Worm (Caenorhabditis elegans) whole organism, late embryonic: ENCODE measurements around the gene mrps-34.

Source experiments
- C08G9.2 ChIP-seq: sonication (generic microtip); optimal IDR thresholded peaks from 2 replicates; lab custom pipeline; 2016; ENCODE audit warnings: mild to moderate bottlenecking, missing genetic modification characterization, moderate library complexity, missing compliant biosample characterization
- C38D4.7 ChIP-seq: fragments of 200-800 bp; sonication (Bioruptor generic); optimal IDR thresholded peaks from 2 replicates; lab custom pipeline; 2018; ENCODE audit warnings: mild to moderate bottlenecking, missing genetic modification characterization, moderate library complexity, missing compliant biosample characterization
- F13H6.1 ChIP-seq: sonication (generic microtip); optimal IDR thresholded peaks from 2 replicates; lab custom pipeline; 2016; ENCODE audit warnings: missing genetic modification characterization, missing compliant biosample characterization
- K02D7.2 ChIP-seq: sonication (generic microtip); optimal IDR thresholded peaks from 2 replicates; lab custom pipeline; 2017; ENCODE audit warnings: mild to moderate bottlenecking, missing genetic modification characterization, missing compliant biosample characterization
- K09A11.1 ChIP-seq: sonication (generic microtip); optimal IDR thresholded peaks from 2 replicates; lab custom pipeline; 2017; ENCODE audit warnings: antibody characterized with exemption, mild to moderate bottlenecking, missing genetic modification characterization, missing compliant biosample characterization; ENCODE audit not compliant: insufficient read depth
- T23F11.4 ChIP-seq: fragments of 200-800 bp; sonication (Bioruptor generic); optimal IDR thresholded peaks from 2 replicates; lab custom pipeline; 2018; ENCODE audit warnings: mild to moderate bottlenecking, missing genetic modification characterization, missing compliant biosample characterization
- Y22D7AL.16 ChIP-seq: sonication (generic microtip); optimal IDR thresholded peaks from 2 replicates; lab custom pipeline; 2016; ENCODE audit warnings: missing genetic modification characterization, missing compliant biosample characterization
- ahr-1 ChIP-seq: sonication (generic microtip); optimal IDR thresholded peaks from 2 replicates; lab custom pipeline; 2016; ENCODE audit warnings: missing genetic modification characterization, missing compliant biosample characterization
- ceh-19 ChIP-seq: fragments of 200-800 bp; sonication (Bioruptor generic); optimal IDR thresholded peaks from 2 replicates; lab custom pipeline; 2018; ENCODE audit warnings: mild to moderate bottlenecking, missing genetic modification characterization, missing compliant biosample characterization
- ceh-2 ChIP-seq: sonication (generic microtip); optimal IDR thresholded peaks from 2 replicates; lab custom pipeline; 2016; ENCODE audit warnings: missing genotype, missing genetic modification characterization, missing compliant biosample characterization
- ceh-22 ChIP-seq: sonication (generic microtip); optimal IDR thresholded peaks from 2 replicates; lab custom pipeline; 2017; ENCODE audit warnings: missing biosample characterization, missing genetic modification characterization
- ceh-24 ChIP-seq: sonication (generic microtip); optimal IDR thresholded peaks from 2 replicates; lab custom pipeline; 2016; ENCODE audit warnings: mild to moderate bottlenecking, missing genetic modification characterization, missing compliant biosample characterization
- ceh-30 ChIP-seq: fragments of 150-350 bp; optimal IDR thresholded peaks from 2 replicates; lab custom pipeline; 2014; ENCODE audit warnings: missing biosample characterization, missing genetic modification characterization
- ceh-45 ChIP-seq: fragments of 200-800 bp; sonication (Bioruptor generic); IDR thresholded peaks from 2 replicates; pipeline ENCODE4 v1.3.6; 2022; ENCODE audit warnings: missing genetic modification reagents, missing genetic modification characterization, missing compliant biosample characterization
- ceh-48 ChIP-seq: sonication (generic microtip); optimal IDR thresholded peaks from 2 replicates; lab custom pipeline; 2016; ENCODE audit warnings: missing genetic modification characterization, inconsistent platforms, missing compliant biosample characterization
- ceh-6 ChIP-seq: fragments of 200-800 bp; sonication (Bioruptor generic); optimal IDR thresholded peaks from 2 replicates; lab custom pipeline; 2018; ENCODE audit warnings: mild to moderate bottlenecking, missing genetic modification characterization, missing compliant biosample characterization
- ceh-9 ChIP-seq: sonication (generic microtip); optimal IDR thresholded peaks from 2 replicates; lab custom pipeline; 2016; ENCODE audit warnings: mild to moderate bottlenecking, missing genetic modification characterization, inconsistent platforms, missing compliant biosample characterization
- che-1 ChIP-seq: sonication (generic microtip); optimal IDR thresholded peaks from 2 replicates; lab custom pipeline; 2016; ENCODE audit warnings: mild to moderate bottlenecking, missing genetic modification characterization, missing compliant biosample characterization
- dve-1 ChIP-seq: sonication (generic microtip); optimal IDR thresholded peaks from 2 replicates; lab custom pipeline; 2017; ENCODE audit warnings: antibody characterized with exemption, mild to moderate bottlenecking, missing genetic modification characterization, missing compliant biosample characterization
- elt-2 ChIP-seq: sonication (generic microtip); optimal IDR thresholded peaks from 2 replicates; lab custom pipeline; 2016; ENCODE audit warnings: missing genetic modification reagents, missing genetic modification characterization, missing compliant biosample characterization
- elt-4 ChIP-seq: sonication (generic microtip); optimal IDR thresholded peaks from 2 replicates; lab custom pipeline; 2016; ENCODE audit warnings: missing genetic modification characterization, missing compliant biosample characterization
- ets-4 ChIP-seq: sonication (generic microtip); optimal IDR thresholded peaks from 2 replicates; lab custom pipeline; 2016; ENCODE audit warnings: missing genetic modification characterization, missing compliant biosample characterization
- eyg-1 ChIP-seq: sonication (generic microtip); optimal IDR thresholded peaks from 2 replicates; lab custom pipeline; 2016; ENCODE audit warnings: missing genotype, missing genetic modification characterization, missing compliant biosample characterization
- fax-1 ChIP-seq: sonication (generic microtip); optimal IDR thresholded peaks from 2 replicates; lab custom pipeline; 2016; ENCODE audit warnings: missing genotype, missing genetic modification characterization, missing compliant biosample characterization
- fkh-6 ChIP-seq: sonication (generic microtip); optimal IDR thresholded peaks from 2 replicates; lab custom pipeline; 2016; ENCODE audit warnings: missing genetic modification characterization, missing compliant biosample characterization
- hlh-13 ChIP-seq: fragments of 200-800 bp; sonication (Bioruptor generic); optimal IDR thresholded peaks from 2 replicates; lab custom pipeline; 2018; ENCODE audit warnings: mild to moderate bottlenecking, missing genetic modification characterization, missing compliant biosample characterization
- hlh-15 ChIP-seq: sonication (generic microtip); optimal IDR thresholded peaks from 2 replicates; lab custom pipeline; 2016; ENCODE audit warnings: missing genetic modification characterization, missing compliant biosample characterization
- hlh-30 ChIP-seq: sonication (generic microtip); optimal IDR thresholded peaks from 2 replicates; lab custom pipeline; 2017; ENCODE audit warnings: antibody characterized with exemption, missing genetic modification characterization, missing compliant biosample characterization; ENCODE audit not compliant: insufficient read depth
- hlh-8 ChIP-seq: sonication (generic microtip); optimal IDR thresholded peaks from 2 replicates; lab custom pipeline; 2016; ENCODE audit warnings: missing genotype, missing genetic modification characterization, missing compliant biosample characterization
- lin-11 ChIP-seq: fragments of 200-800 bp; sonication (Bioruptor generic); optimal IDR thresholded peaks from 2 replicates; lab custom pipeline; 2018; ENCODE audit warnings: mild to moderate bottlenecking, missing genetic modification characterization, missing compliant biosample characterization
- madf-2 ChIP-seq: sonication (generic microtip); optimal IDR thresholded peaks from 2 replicates; lab custom pipeline; 2017; ENCODE audit warnings: missing genetic modification characterization, missing compliant biosample characterization
- nfya-1 ChIP-seq: sonication (generic microtip); optimal IDR thresholded peaks from 2 replicates; lab custom pipeline; 2017; ENCODE audit warnings: missing genetic modification characterization, mild to moderate bottlenecking, missing compliant biosample characterization, antibody characterized with exemption, moderate library complexity
- nhr-11 ChIP-seq: fragments of 150-350 bp; optimal IDR thresholded peaks from 2 replicates; lab custom pipeline; 2014; ENCODE audit warnings: missing biosample characterization, missing genetic modification characterization
- nhr-232 ChIP-seq: sonication (generic microtip); optimal IDR thresholded peaks from 2 replicates; lab custom pipeline; 2016; ENCODE audit warnings: missing genetic modification characterization, missing compliant biosample characterization
- npax-4 ChIP-seq: sonication (generic microtip); optimal IDR thresholded peaks from 2 replicates; lab custom pipeline; 2016; ENCODE audit warnings: missing genetic modification characterization, missing compliant biosample characterization
- odd-2 ChIP-seq: sonication (generic microtip); optimal IDR thresholded peaks from 2 replicates; lab custom pipeline; 2017; ENCODE audit warnings: antibody characterized with exemption, mild to moderate bottlenecking, missing genetic modification characterization, missing compliant biosample characterization
- pag-3 ChIP-seq: sonication (generic microtip); optimal IDR thresholded peaks from 2 replicates; lab custom pipeline; 2016; ENCODE audit warnings: missing compliant biosample characterization, missing genetic modification characterization, borderline replicate concordance
- pat-9 ChIP-seq: fragments of 200-800 bp; sonication (Bioruptor generic); optimal IDR thresholded peaks from 2 replicates; lab custom pipeline; 2018; ENCODE audit warnings: mild to moderate bottlenecking, missing genetic modification characterization, moderate library complexity, missing compliant biosample characterization
- pax-1 ChIP-seq: fragments of 150-350 bp; optimal IDR thresholded peaks from 2 replicates; lab custom pipeline; 2014; ENCODE audit warnings: missing biosample characterization, missing genetic modification characterization
- pqm-1 ChIP-seq: sonication (generic microtip); optimal IDR thresholded peaks from 2 replicates; lab custom pipeline; 2016; ENCODE audit warnings: missing genetic modification characterization, missing compliant biosample characterization
- pros-1 ChIP-seq: fragments of 150-350 bp; optimal IDR thresholded peaks from 2 replicates; lab custom pipeline; 2014; ENCODE audit warnings: missing biosample characterization, missing genetic modification reagents, missing genetic modification characterization
- ref-2 ChIP-seq: sonication (generic microtip); optimal IDR thresholded peaks from 2 replicates; lab custom pipeline; 2016; ENCODE audit warnings: missing genetic modification characterization, missing compliant biosample characterization
- sox-2 ChIP-seq: fragments of 200-800 bp; sonication (Bioruptor generic); IDR thresholded peaks from 2 replicates; pipeline ENCODE4 v1.3.6; 2022; ENCODE audit warnings: missing genetic modification reagents, missing genetic modification characterization, missing compliant biosample characterization
- sox-4 ChIP-seq: sonication (generic microtip); optimal IDR thresholded peaks from 2 replicates; lab custom pipeline; 2017; ENCODE audit warnings: mild to moderate bottlenecking, missing genetic modification characterization, inconsistent platforms, missing compliant biosample characterization
- tbx-7 ChIP-seq: sonication (generic microtip); optimal IDR thresholded peaks from 2 replicates; lab custom pipeline; 2016; ENCODE audit warnings: missing genotype, missing genetic modification characterization, missing compliant biosample characterization
- ttx-3 ChIP-seq: sonication (generic microtip); optimal IDR thresholded peaks from 2 replicates; lab custom pipeline; 2016; ENCODE audit warnings: missing genetic modification reagents, missing genetic modification characterization, missing compliant biosample characterization
- unc-3 ChIP-seq, 2 experiments: fragments of 200-800 bp in 1 of 2; sonication (Bioruptor generic) in 1 of 2; sonication (generic microtip) in 1 of 2; conservative IDR thresholded peaks in 1 of 2; optimal IDR thresholded peaks in 1 of 2; 2 replicates each; pipeline versions ENCODE4 v1.3.6 to Lab custom; 2016 to 2022; ENCODE audit warnings: missing compliant biosample characterization in 2 of 2, missing genetic modification characterization in 2 of 2, missing genetic modification reagents in 1 of 2
- unc-42 ChIP-seq: sonication (generic microtip); optimal IDR thresholded peaks from 2 replicates; lab custom pipeline; 2016; ENCODE audit warnings: missing genotype, missing genetic modification characterization, missing compliant biosample characterization
- unc-55 ChIP-seq: sonication (generic microtip); optimal IDR thresholded peaks from 2 replicates; lab custom pipeline; 2017; ENCODE audit warnings: missing biosample characterization, missing genetic modification reagents, missing genetic modification characterization
- unc-86 ChIP-seq: sonication (generic microtip); optimal IDR thresholded peaks from 2 replicates; lab custom pipeline; 2016; ENCODE audit warnings: missing genetic modification characterization, missing compliant biosample characterization
- zip-5 ChIP-seq: sonication (generic microtip); optimal IDR thresholded peaks from 2 replicates; lab custom pipeline; 2016; ENCODE audit warnings: missing genetic modification characterization, missing compliant biosample characterization
- ztf-16 ChIP-seq: sonication (generic microtip); optimal IDR thresholded peaks from 2 replicates; lab custom pipeline; 2017; ENCODE audit warnings: missing genetic modification characterization, missing compliant biosample characterization

mrps-34 gene

ce11 chrIII:4542362-4542931 is at the start of gene mrps-34, which contains the start of gene cisd-3.1:
TSS of gene mrps-34 (minus strand) at chrIII:4542452.
TSS of gene cisd-3.1 (plus strand) at chrIII:4542881.
- TF ChIP-seq pax-1 (no peak), unc-55 (GFP tag; lab: Kevin White, UChicago) (no peak), ceh-9 (tag; lab: Kevin White, UChicago) (no peak), nhr-11 (no peak), C38D4.7 (GFP tag; lab: Kevin White, UChicago) (no peak), sox-4 (tag; lab: Kevin White, UChicago) (peak; percentile 2), ceh-30 (tag; lab: Kevin White, UChicago) (no peak), elt-4 (tag; lab: Kevin White, UChicago) (no peak), ceh-22 (tag; lab: Kevin White, UChicago) (no peak), F13H6.1 (tag; lab: Kevin White, UChicago) (no peak), elt-2 (peak; percentile 66), tbx-7 (no peak), fkh-6 (tag; lab: Kevin White, UChicago) (no peak), unc-42 (tag; lab: Kevin White, UChicago) (no peak), ceh-24 (tag; lab: Kevin White, UChicago) (no peak), nhr-232 (tag; lab: Kevin White, UChicago) (peak; percentile 41), unc-3 (GFP tag; conservative IDR thresholded peaks at IDR 0.05; lab: Robert Waterston, UW) (no peak), unc-3 (tag; optimal IDR thresholded peaks at IDR 0.05; lab: Kevin White, UChicago) (no peak), Y22D7AL.16 (tag; lab: Kevin White, UChicago) (no peak), C08G9.2 (tag; lab: Kevin White, UChicago) (no peak), odd-2 (tag; lab: Kevin White, UChicago) (no peak), ceh-48 (tag; lab: Kevin White, UChicago) (no peak), ref-2 (tag; lab: Kevin White, UChicago) (no peak), che-1 (tag; lab: Kevin White, UChicago) (peak; percentile 22), hlh-13 (GFP tag; lab: Kevin White, UChicago) (no peak), eyg-1 (tag; lab: Kevin White, UChicago) (no peak), pros-1 (tag; lab: Kevin White, UChicago) (no peak), pqm-1 (no peak), fax-1 (tag; lab: Kevin White, UChicago) (no peak), dve-1 (tag; lab: Kevin White, UChicago) (no peak), ets-4 (tag; lab: Kevin White, UChicago) (no peak), zip-5 (no peak), madf-2 (no peak), sox-2 (GFP tag; lab: Robert Waterston, UW) (no peak), ztf-16 (tag; lab: Kevin White, UChicago) (no peak), npax-4 (tag; lab: Kevin White, UChicago) (no peak), hlh-30 (tag; lab: Kevin White, UChicago) (no peak), hlh-8 (tag; lab: Kevin White, UChicago) (no peak), ceh-45 (peak; percentile 35; the same call in 1 of the 2 replicates), K02D7.2 (tag; lab: Kevin White, UChicago) (no peak), K09A11.1 (tag; lab: Kevin White, UChicago) (peak; percentile 75), ceh-19 (no peak), ceh-6 (GFP tag; lab: Kevin White, UChicago) (no peak), pat-9 (tag; lab: Kevin White, UChicago) (peak; percentile 22), hlh-15 (tag; lab: Kevin White, UChicago) (no peak), lin-11 (peak; percentile 22), T23F11.4 (GFP tag; lab: Kevin White, UChicago) (no peak), unc-86 (tag; lab: Kevin White, UChicago) (no peak), ahr-1 (no peak), pag-3 (tag; lab: Kevin White, UChicago) (no peak), ceh-2 (no peak), ttx-3 (tag; lab: Kevin White, UChicago) (peak; percentile 25), nfya-1 (tag; lab: Kevin White, UChicago) (peak; percentile 49)
